Worm (Caenorhabditis elegans) whole organism, L4 larva: ENCODE data around the gene F31D5.6.

Source experiments
- F10B5.3 ChIP-seq: sonication (generic microtip); optimal IDR thresholded peaks from 2 replicates; lab custom pipeline; 2016; ENCODE audit warnings: mild to moderate bottlenecking, missing genetic modification characterization, missing compliant biosample characterization
- F26F4.8 ChIP-seq: fragments of 200-800 bp; sonication (Bioruptor generic); conservative IDR thresholded peaks from 2 replicates; pipeline ENCODE4 v1.3.6; 2022; ENCODE audit warnings: missing genetic modification characterization, missing compliant biosample characterization
- F37D6.2 ChIP-seq: sonication (generic microtip); optimal IDR thresholded peaks from 2 replicates; lab custom pipeline; 2016; ENCODE audit warnings: mild to moderate bottlenecking, missing genetic modification characterization, missing compliant biosample characterization
- F44E2.7 ChIP-seq: fragments of 200-800 bp; sonication (Bioruptor generic); IDR thresholded peaks from 2 replicates; pipeline ENCODE4 v2.1.2; 2022; ENCODE audit warnings: missing genetic modification characterization, missing compliant biosample characterization
- T20F7.1 ChIP-seq: fragments of 200-800 bp; sonication (Bioruptor generic); optimal IDR thresholded peaks from 2 replicates; lab custom pipeline; 2018; ENCODE audit warnings: mild to moderate bottlenecking, missing genetic modification characterization, missing compliant biosample characterization
- ZK546.5 ChIP-seq, 2 experiments: sonication (generic microtip); optimal IDR thresholded peaks; 2 replicates each; lab custom pipeline; 2017; ENCODE audit warnings: missing biosample characterization in 2 of 2, missing genetic modification characterization in 2 of 2
- aly-2 ChIP-seq: sonication (generic microtip); optimal IDR thresholded peaks from 2 replicates; lab custom pipeline; 2018; ENCODE audit warnings: missing biosample characterization, missing genetic modification characterization
- ama-1 ChIP-seq: fragments of 150-350 bp; optimal IDR thresholded peaks from 2 replicates; lab custom pipeline; 2014; ENCODE audit warnings: inconsistent platforms, mixed read lengths
- arid-1 ChIP-seq: fragments of 200-800 bp; sonication (Bioruptor generic); conservative IDR thresholded peaks from 2 replicates; pipeline ENCODE4 v1.3.6; 2022; ENCODE audit warnings: missing genetic modification reagents, missing genetic modification characterization, missing compliant biosample characterization
- attf-4 ChIP-seq: sonication (generic microtip); optimal IDR thresholded peaks from 3 replicates; lab custom pipeline; 2017; ENCODE audit warnings: missing biosample characterization, missing genetic modification characterization
- ceh-28 ChIP-seq: fragments of 150-350 bp; optimal IDR thresholded peaks from 2 replicates; lab custom pipeline; 2014; ENCODE audit warnings: missing biosample characterization, missing genetic modification reagents, missing genetic modification characterization
- ceh-32 ChIP-seq: sonication (generic microtip); optimal IDR thresholded peaks from 2 replicates; lab custom pipeline; 2016; ENCODE audit warnings: mild to moderate bottlenecking, missing genetic modification characterization, missing compliant biosample characterization; ENCODE audit not compliant: poor library complexity
- ceh-62 ChIP-seq: sonication (generic microtip); optimal IDR thresholded peaks from 2 replicates; lab custom pipeline; 2017; ENCODE audit warnings: missing biosample characterization, missing genetic modification characterization
- daf-8 ChIP-seq: fragments of 200-800 bp; sonication (Bioruptor generic); IDR thresholded peaks from 2 replicates; pipeline ENCODE4 v1.3.6; 2022; ENCODE audit warnings: missing genetic modification characterization, missing compliant biosample characterization
- dmd-9 ChIP-seq: fragments of 200-800 bp; sonication (Bioruptor generic); IDR thresholded peaks from 2 replicates; pipeline ENCODE4 v1.3.6; 2022; ENCODE audit warnings: missing genetic modification reagents, missing genetic modification characterization, missing compliant biosample characterization
- dpl-1 ChIP-seq: fragments of 150-350 bp; optimal IDR thresholded peaks from 2 replicates; lab custom pipeline; 2014; ENCODE audit warnings: missing biosample characterization, missing genetic modification reagents, missing genetic modification characterization
- duxl-1 ChIP-seq: sonication (generic microtip); optimal IDR thresholded peaks from 2 replicates; lab custom pipeline; 2016; ENCODE audit warnings: mild to moderate bottlenecking, missing genetic modification characterization, moderate library complexity, missing compliant biosample characterization; ENCODE audit not compliant: poor library complexity
- dve-1 ChIP-seq: sonication (generic microtip); optimal IDR thresholded peaks from 2 replicates; lab custom pipeline; 2017; ENCODE audit warnings: antibody characterized with exemption, mild to moderate bottlenecking, missing genetic modification characterization, missing compliant biosample characterization; ENCODE audit not compliant: insufficient read depth
- egl-27 ChIP-seq: sonication (generic microtip); optimal IDR thresholded peaks from 3 replicates; lab custom pipeline; 2017; ENCODE audit warnings: missing biosample characterization, missing genetic modification reagents, missing genetic modification characterization
- egl-43 ChIP-seq: fragments of 200-800 bp; sonication (Bioruptor generic); IDR thresholded peaks from 2 replicates; pipeline ENCODE4 v1.3.6; 2022; ENCODE audit warnings: missing genetic modification reagents, missing genetic modification characterization, missing compliant biosample characterization
- fkh-10 ChIP-seq: fragments of 150-350 bp; optimal IDR thresholded peaks from 2 replicates; lab custom pipeline; 2014; ENCODE audit warnings: missing biosample characterization, missing genetic modification reagents, missing genetic modification characterization
- fos-1 ChIP-seq: fragments of 150-350 bp; optimal IDR thresholded peaks from 2 replicates; lab custom pipeline; 2014; ENCODE audit warnings: missing biosample characterization, missing genetic modification characterization
- gei-8 ChIP-seq: fragments of 200-800 bp; sonication (Bioruptor generic); optimal IDR thresholded peaks from 2 replicates; lab custom pipeline; 2018; ENCODE audit warnings: mild to moderate bottlenecking, missing genetic modification characterization, missing compliant biosample characterization
- hlh-11 ChIP-seq: fragments of 200-800 bp; sonication (Bioruptor generic); optimal IDR thresholded peaks from 2 replicates; lab custom pipeline; 2018; ENCODE audit warnings: mild to moderate bottlenecking, missing genetic modification characterization, missing compliant biosample characterization
- hmg-1.1 ChIP-seq: fragments of 200-800 bp; sonication (Bioruptor generic); IDR thresholded peaks from 2 replicates; pipeline ENCODE4 v1.3.6; 2022; ENCODE audit warnings: missing genetic modification reagents, missing genetic modification characterization, missing compliant biosample characterization
- lim-7 ChIP-seq: fragments of 200-800 bp; sonication (Bioruptor generic); IDR thresholded peaks from 2 replicates; pipeline ENCODE4 v1.3.6; 2022; ENCODE audit warnings: missing genetic modification characterization, missing compliant biosample characterization
- lin-15B ChIP-seq: fragments of 150-350 bp; sonication (generic microtip); optimal IDR thresholded peaks from 3 replicates; lab custom pipeline; 2014; ENCODE audit warnings: missing biosample characterization, missing genetic modification characterization
- lsy-2 ChIP-seq, 2 experiments: fragments of 150-350 bp in 1 of 2; sonication (generic microtip) in 1 of 2; optimal IDR thresholded peaks; 2 replicates each; lab custom pipeline; 2014 to 2017; ENCODE audit warnings: missing biosample characterization in 2 of 2, missing genetic modification characterization in 2 of 2
- madf-5 ChIP-seq, 2 experiments: fragments of 200-800 bp; sonication (Bioruptor generic); IDR thresholded peaks; 2 replicates each; pipeline ENCODE4 v1.3.6; 2022; ENCODE audit warnings: missing compliant biosample characterization in 2 of 2, missing genetic modification characterization in 2 of 2
- madf-9 ChIP-seq: fragments of 200-800 bp; sonication (Bioruptor generic); conservative IDR thresholded peaks from 2 replicates; pipeline ENCODE4 v1.3.6; 2022; ENCODE audit warnings: missing genetic modification reagents, missing genetic modification characterization, missing compliant biosample characterization
- mep-1 ChIP-seq: fragments of 150-350 bp; sonication (generic microtip); optimal IDR thresholded peaks from 3 replicates; lab custom pipeline; 2014; ENCODE audit warnings: missing biosample characterization, missing genetic modification characterization
- mes-2 ChIP-seq: sonication (generic microtip); optimal IDR thresholded peaks from 2 replicates; lab custom pipeline; 2016; ENCODE audit warnings: missing genotype, mild to moderate bottlenecking, missing genetic modification characterization, missing compliant biosample characterization; ENCODE audit not compliant: poor library complexity, severe bottlenecking
- mxl-2 ChIP-seq: fragments of 200-800 bp; sonication (Bioruptor generic); conservative IDR thresholded peaks from 2 replicates; pipeline ENCODE4 v1.3.6; 2022; ENCODE audit warnings: missing genetic modification reagents, missing genetic modification characterization, missing compliant biosample characterization
- mxl-3 ChIP-seq: fragments of 200-800 bp; sonication (Bioruptor generic); optimal IDR thresholded peaks from 2 replicates; lab custom pipeline; 2018; ENCODE audit warnings: mild to moderate bottlenecking, missing genetic modification characterization, missing compliant biosample characterization
- nhr-102 ChIP-seq: sonication (generic microtip); optimal IDR thresholded peaks from 2 replicates; lab custom pipeline; 2016; ENCODE audit warnings: mild to moderate bottlenecking, missing genetic modification characterization, moderate library complexity, missing compliant biosample characterization
- nhr-11 ChIP-seq: fragments of 150-350 bp; optimal IDR thresholded peaks from 2 replicates; lab custom pipeline; 2014; ENCODE audit warnings: missing biosample characterization, missing genetic modification characterization
- nhr-25 ChIP-seq: sonication (generic microtip); optimal IDR thresholded peaks from 2 replicates; lab custom pipeline; 2017; ENCODE audit warnings: missing genetic modification characterization, mild to moderate bottlenecking, missing compliant biosample characterization, antibody characterized with exemption, moderate library complexity, borderline replicate concordance; ENCODE audit not compliant: insufficient read depth
- nhr-48 ChIP-seq: sonication (generic microtip); optimal IDR thresholded peaks from 2 replicates; lab custom pipeline; 2016; ENCODE audit warnings: mild to moderate bottlenecking, missing genetic modification characterization, missing compliant biosample characterization
- nhr-76 ChIP-seq: fragments of 150-350 bp; optimal IDR thresholded peaks from 2 replicates; lab custom pipeline; 2014; ENCODE audit warnings: missing biosample characterization, missing genetic modification characterization
- rbr-2 ChIP-seq: sonication (generic microtip); optimal IDR thresholded peaks from 2 replicates; lab custom pipeline; 2016; ENCODE audit warnings: missing genotype, missing genetic modification characterization, missing compliant biosample characterization
- snpc-1.2 ChIP-seq: fragments of 200-800 bp; sonication (Bioruptor generic); IDR thresholded peaks from 2 replicates; pipeline ENCODE4 v1.3.6; 2022; ENCODE audit warnings: missing genetic modification reagents, missing genetic modification characterization, missing compliant biosample characterization
- spr-1 ChIP-seq: sonication (generic microtip); optimal IDR thresholded peaks from 2 replicates; lab custom pipeline; 2016; ENCODE audit warnings: mild to moderate bottlenecking, missing genetic modification characterization, missing compliant biosample characterization
- spr-3 ChIP-seq: fragments of 200-800 bp; sonication (Bioruptor generic); optimal IDR thresholded peaks from 2 replicates; lab custom pipeline; 2018; ENCODE audit warnings: mild to moderate bottlenecking, missing genetic modification characterization, missing compliant biosample characterization
- tra-1 ChIP-seq: fragments of 200-800 bp; sonication (Bioruptor generic); IDR thresholded peaks from 2 replicates; pipeline ENCODE4 v1.3.6; 2022; ENCODE audit warnings: missing genetic modification reagents, missing genetic modification characterization, missing compliant biosample characterization
- unc-130 ChIP-seq: sonication (generic microtip); optimal IDR thresholded peaks from 2 replicates; lab custom pipeline; 2016; ENCODE audit warnings: missing genetic modification reagents, missing genetic modification characterization, missing compliant biosample characterization
- unc-39 ChIP-seq: sonication (generic microtip); optimal IDR thresholded peaks from 2 replicates; lab custom pipeline; 2017; ENCODE audit warnings: missing biosample characterization, missing genetic modification characterization
- zag-1 ChIP-seq: fragments of 150-350 bp; optimal IDR thresholded peaks from 2 replicates; lab custom pipeline; 2014; ENCODE audit warnings: missing biosample characterization, missing genetic modification characterization
- zfp-2 ChIP-seq: sonication (generic microtip); optimal IDR thresholded peaks from 2 replicates; lab custom pipeline; 2016; ENCODE audit warnings: mild to moderate bottlenecking, missing genetic modification characterization, missing compliant biosample characterization
- zip-11 ChIP-seq: fragments of 200-800 bp; sonication (Bioruptor generic); IDR thresholded peaks from 2 replicates; pipeline ENCODE4 v1.3.6; 2022; ENCODE audit warnings: missing genetic modification characterization, missing compliant biosample characterization
- ztf-7 ChIP-seq: fragments of 150-350 bp; optimal IDR thresholded peaks from 2 replicates; lab custom pipeline; 2014; ENCODE audit warnings: missing biosample characterization, missing genetic modification characterization

The F31D5.6 gene

DNA sequence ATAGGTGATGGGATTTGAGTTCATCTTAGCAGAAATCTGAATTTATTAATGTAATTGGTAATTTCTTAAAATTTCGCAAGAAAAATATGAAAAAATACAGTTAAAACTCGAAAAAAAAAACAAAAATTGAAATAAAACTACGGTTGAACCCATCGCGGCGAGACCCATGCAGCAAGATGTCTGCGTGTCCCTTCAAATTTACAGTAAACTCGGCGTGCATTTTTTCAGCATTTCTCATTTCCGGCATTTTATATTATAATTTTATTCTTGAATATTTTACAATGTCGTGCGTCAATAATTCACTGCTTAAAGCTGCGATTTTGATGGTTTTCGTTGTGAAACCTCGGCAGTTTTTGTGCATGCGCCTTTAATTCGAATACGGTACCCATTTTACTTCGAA lies 26.5 kb downstream of the F31D5.6 start, which contains the start of gene fbxc-43:
Gene fbxc-43, minus strand, starts transcription at position 38 of the 400 bp plus-strand sequence.
- TF ChIP-seq lin-15B (tag; lab: Kevin White, UChicago) (no peak), ZK546.5 (tag; optimal IDR thresholded peaks at IDR 0.05; lab: Kevin White, UChicago) (no peak)

DNA sequence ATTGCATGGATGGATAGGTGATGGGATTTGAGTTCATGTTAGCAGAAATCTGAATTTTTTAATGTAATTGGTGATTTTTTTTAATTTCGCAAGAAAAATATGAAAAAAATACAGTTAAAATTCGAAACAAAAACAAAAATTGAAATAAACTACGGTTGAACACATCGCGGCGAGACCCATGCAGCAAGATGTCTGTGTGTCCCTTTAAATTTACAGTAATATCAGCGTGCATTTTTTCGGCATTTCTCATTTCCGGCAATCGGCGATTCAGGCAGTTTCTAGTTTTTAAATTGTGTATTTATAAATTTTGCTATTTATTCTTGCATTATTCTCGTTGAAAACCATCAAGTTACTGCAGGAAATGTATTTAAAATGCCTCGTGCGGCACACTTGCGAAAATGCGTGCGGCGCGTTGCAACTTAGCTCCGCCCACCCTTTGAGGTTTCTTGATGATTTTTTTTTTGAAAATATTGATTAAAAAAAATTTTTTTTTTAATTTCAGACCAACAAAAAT lies 28.3 kb downstream of the F31D5.6 start, which contains the start of the genes fbxc-44 and C16A11.2:
Gene fbxc-44, minus strand, starts transcription at position 51 of the 514 bp plus-strand sequence.
Gene C16A11.2, plus strand, starts transcription at position 503 of the 514 bp plus-strand sequence.
- TF ChIP-seq nhr-102 (tag; lab: Kevin White, UChicago) (no peak), lim-7 (GFP tag; lab: Robert Waterston, UW) (no peak), daf-8 (GFP tag; lab: Robert Waterston, UW) (no peak), aly-2 (no peak), ama-1 (lab: Kevin White, UChicago) (no peak), ceh-32 (tag; lab: Kevin White, UChicago) (no peak), egl-43 (no peak), rbr-2 (peak; percentile 20), nhr-25 (tag; lab: Kevin White, UChicago) (no peak), zip-11 (GFP tag; lab: Robert Waterston, UW) (no peak), dve-1 (tag; lab: Kevin White, UChicago) (no peak), hmg-1.1 (GFP tag; lab: Robert Waterston, UW) (peak; percentile 59), madf-9 (no peak), fos-1 (no peak), nhr-76 (tag; lab: Kevin White, UChicago) (no peak), T20F7.1 (no peak), ceh-28 (no peak), lsy-2 (tag; optimal IDR thresholded peaks at IDR 0.05; lab: Kevin White, UChicago) (peak in 1 of 2 experiments; percentile 62), tra-1 (GFP tag; lab: Robert Waterston, UW) (no peak), F10B5.3 (tag; lab: Kevin White, UChicago) (no peak), snpc-1.2 (GFP tag; lab: Robert Waterston, UW) (0 out of 2 replicates have a peak, but pooled peaks have one; percentile 22), F26F4.8 (GFP tag; lab: Robert Waterston, UW) (no peak), F37D6.2 (no peak), dmd-9 (GFP tag; lab: Robert Waterston, UW) (no peak), spr-1 (tag; lab: Kevin White, UChicago) (no peak), mxl-3 (no peak), hlh-11 (tag; lab: Kevin White, UChicago) (no peak), zfp-2 (no peak), spr-3 (GFP tag; lab: Kevin White, UChicago) (no peak), ztf-7 (tag; lab: Kevin White, UChicago) (no peak), nhr-48 (tag; lab: Kevin White, UChicago) (no peak), gei-8 (no peak), ceh-62 (no peak), F44E2.7 (GFP tag; lab: Robert Waterston, UW) (no peak), duxl-1 (tag; lab: Kevin White, UChicago) (no peak), arid-1 (GFP tag; lab: Robert Waterston, UW) (no peak), attf-4 (tag; lab: Kevin White, UChicago) (no peak), madf-5 (GFP tag; IDR thresholded peaks at IDR 0.05; lab: Robert Waterston, UW) (no peak), egl-27 (tag; lab: Kevin White, UChicago) (no peak), unc-39 (tag; lab: Kevin White, UChicago) (no peak), mep-1 (tag; lab: Kevin White, UChicago) (peak; percentile 39), dpl-1 (GFP tag; lab: Kevin White, UChicago) (peak; percentile 0), mxl-2 (GFP tag; lab: Robert Waterston, UW) (no peak), fkh-10 (GFP tag; lab: Kevin White, UChicago) (no peak), nhr-11 (no peak), unc-130 (peak; percentile 72), zag-1 (no peak), mes-2 (tag; lab: Kevin White, UChicago) (peak; percentile 90)
